Worm (Caenorhabditis elegans) whole organism, L3 larva: ENCODE results near the gene F34H10.5.

Source experiments
- R02D3.7 ChIP-seq: fragments of 150-350 bp; optimal IDR thresholded peaks from 2 replicates; lab custom pipeline; 2014; ENCODE audit warnings: missing biosample characterization, missing genetic modification characterization
- elt-1 ChIP-seq: fragments of 150-350 bp; optimal IDR thresholded peaks from 2 replicates; lab custom pipeline; 2014; ENCODE audit warnings: missing biosample characterization, missing genetic modification characterization
- elt-3 ChIP-seq, 3 experiments: fragments of 150-350 bp in 1 of 3; sonication (generic microtip) in 2 of 3; optimal IDR thresholded peaks; 2 replicates in 2 of 3; 4 replicates in 1 of 3; lab custom pipeline; 2014 to 2017; ENCODE audit warnings: missing biosample characterization in 3 of 3, missing genetic modification characterization in 3 of 3
- fkh-10 ChIP-seq: sonication (generic microtip); optimal IDR thresholded peaks from 2 replicates; lab custom pipeline; 2017; ENCODE audit warnings: missing biosample characterization, missing genetic modification reagents, missing genetic modification characterization
- lin-39 ChIP-seq: fragments of 150-350 bp; optimal IDR thresholded peaks from 2 replicates; lab custom pipeline; 2018; ENCODE audit warnings: missing biosample characterization, missing genetic modification reagents, missing genetic modification characterization
- nhr-237 ChIP-seq: fragments of 150-350 bp; optimal IDR thresholded peaks from 2 replicates; lab custom pipeline; 2014; ENCODE audit warnings: missing biosample characterization, missing genetic modification characterization
- nhr-76 ChIP-seq: fragments of 150-350 bp; sonication (generic microtip); optimal IDR thresholded peaks from 5 replicates; lab custom pipeline; 2014; ENCODE audit warnings: missing biosample characterization, missing genetic modification characterization
- nhr-77 ChIP-seq: fragments of 150-350 bp; optimal IDR thresholded peaks from 2 replicates; lab custom pipeline; 2014; ENCODE audit warnings: missing biosample characterization, missing genetic modification characterization
- snpc-4 ChIP-seq: fragments of 150-350 bp; optimal IDR thresholded peaks from 2 replicates; lab custom pipeline; 2014; ENCODE audit warnings: missing biosample characterization, missing genetic modification characterization
- unc-39 ChIP-seq: sonication (generic microtip); optimal IDR thresholded peaks from 4 replicates; lab custom pipeline; 2017; ENCODE audit warnings: missing biosample characterization, missing genetic modification characterization
- unc-62 ChIP-seq: fragments of 150-350 bp; sonication (generic microtip); optimal IDR thresholded peaks from 4 replicates; lab custom pipeline; 2014; ENCODE audit warnings: missing biosample characterization, missing genetic modification reagents, missing genetic modification characterization

DNA sequence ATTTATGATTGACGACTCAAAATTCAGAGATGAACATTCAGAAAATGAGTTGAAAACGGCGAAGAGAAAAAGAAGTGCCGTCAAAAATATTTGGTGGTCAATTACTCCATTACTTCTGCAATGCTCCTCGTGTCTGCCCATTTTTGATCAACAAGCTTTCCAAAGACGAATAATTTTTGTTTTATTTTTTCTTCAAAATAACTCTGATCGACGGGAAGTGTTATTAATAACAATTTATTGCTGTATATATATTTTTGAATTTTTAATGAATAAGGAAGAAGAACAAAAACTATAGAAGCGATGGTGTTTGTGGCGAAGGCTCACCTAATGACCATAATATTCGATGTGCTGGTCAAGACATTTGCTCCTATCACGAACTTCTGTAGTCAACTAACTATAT lies 15.3 kb upstream of the F34H10.5 start, which contains the start of gene C11E4.8:
- TF ChIP-seq unc-62 (GFP tag; lab: Kevin White, UChicago) (no peak), R02D3.7 (tag; lab: Kevin White, UChicago) (no peak), fkh-10 (no peak), unc-39 (no peak), snpc-4 (tag; lab: Kevin White, UChicago) (no peak), nhr-76 (tag; lab: Kevin White, UChicago) (no peak), lin-39 (tag; lab: Kevin White, UChicago) (no peak), nhr-237 (tag; lab: Kevin White, UChicago) (no peak), elt-1 (tag; lab: Kevin White, UChicago) (no peak), elt-3 (tag; optimal IDR thresholded peaks at IDR 0.05; lab: Kevin White, UChicago) (no peak), nhr-77 (tag; lab: Kevin White, UChicago) (no peak)
